Worm (Caenorhabditis elegans) whole organism, L2 larva: Measurements from ENCODE around the gene algn-14.

Experiments
- C34F6.9 ChIP-seq: fragments of 150-350 bp; optimal IDR thresholded peaks from 2 replicates; lab custom pipeline; 2014; ENCODE audit warnings: missing biosample characterization, missing genetic modification characterization
- R02D3.7 ChIP-seq: fragments of 150-350 bp; optimal IDR thresholded peaks from 2 replicates; lab custom pipeline; 2014; ENCODE audit warnings: missing biosample characterization, missing genetic modification characterization
- Y55F3AM.14 ChIP-seq: fragments of 200-800 bp; sonication (Bioruptor generic); optimal IDR thresholded peaks from 2 replicates; lab custom pipeline; 2018; ENCODE audit warnings: mild to moderate bottlenecking, missing genetic modification characterization, missing compliant biosample characterization
- ZK546.5 ChIP-seq: sonication (generic microtip); optimal IDR thresholded peaks from 2 replicates; lab custom pipeline; 2017; ENCODE audit warnings: missing biosample characterization, missing genetic modification characterization
- aly-2 ChIP-seq: fragments of 150-350 bp; optimal IDR thresholded peaks from 2 replicates; lab custom pipeline; 2014; ENCODE audit warnings: missing biosample characterization, missing genetic modification characterization
- blmp-1 ChIP-seq: sonication (generic microtip); optimal IDR thresholded peaks from 2 replicates; lab custom pipeline; 2017; ENCODE audit warnings: missing genetic modification characterization, mild to moderate bottlenecking, missing compliant biosample characterization, antibody characterized with exemption, moderate library complexity; ENCODE audit not compliant: insufficient read depth
- ceh-16 ChIP-seq: fragments of 150-350 bp; optimal IDR thresholded peaks from 2 replicates; lab custom pipeline; 2014; ENCODE audit warnings: missing biosample characterization, missing genetic modification characterization
- ceh-82 ChIP-seq: fragments of 150-350 bp; optimal IDR thresholded peaks from 2 replicates; lab custom pipeline; 2014; ENCODE audit warnings: missing biosample characterization, missing genetic modification characterization
- crh-2 ChIP-seq: sonication (generic microtip); optimal IDR thresholded peaks from 2 replicates; lab custom pipeline; 2017; ENCODE audit warnings: missing biosample characterization, missing genetic modification characterization
- dmd-4 ChIP-seq: sonication (generic microtip); optimal IDR thresholded peaks from 2 replicates; lab custom pipeline; 2017; ENCODE audit warnings: missing biosample characterization, missing genetic modification characterization
- elt-3 ChIP-seq: sonication (generic microtip); optimal IDR thresholded peaks from 2 replicates; lab custom pipeline; 2017; ENCODE audit warnings: missing biosample characterization, missing genetic modification characterization
- fos-1 ChIP-seq: fragments of 150-350 bp; optimal IDR thresholded peaks from 2 replicates; lab custom pipeline; 2014; ENCODE audit warnings: missing biosample characterization, missing genetic modification characterization
- gmeb-1 ChIP-seq: fragments of 150-350 bp; optimal IDR thresholded peaks from 2 replicates; lab custom pipeline; 2014; ENCODE audit warnings: missing biosample characterization, missing genetic modification characterization
- lin-11 ChIP-seq: fragments of 150-350 bp; sonication (generic microtip); optimal IDR thresholded peaks from 2 replicates; lab custom pipeline; 2014; ENCODE audit warnings: missing biosample characterization, missing genetic modification characterization, inconsistent platforms, mixed read lengths
- lin-13 ChIP-seq: fragments of 150-350 bp; optimal IDR thresholded peaks from 2 replicates; lab custom pipeline; 2014; ENCODE audit warnings: missing biosample characterization, missing genetic modification reagents, missing genetic modification characterization
- lin-39 ChIP-seq: fragments of 150-350 bp; optimal IDR thresholded peaks from 2 replicates; lab custom pipeline; 2014; ENCODE audit warnings: missing biosample characterization, missing genetic modification reagents, missing genetic modification characterization
- lsy-2 ChIP-seq, 2 experiments: fragments of 150-350 bp in 1 of 2; sonication (generic microtip) in 1 of 2; optimal IDR thresholded peaks; 2 replicates each; lab custom pipeline; 2014 to 2017; ENCODE audit warnings: missing biosample characterization in 2 of 2, missing genetic modification characterization in 2 of 2
- mbf-1 ChIP-seq: sonication (generic microtip); optimal IDR thresholded peaks from 2 replicates; lab custom pipeline; 2017; ENCODE audit warnings: missing biosample characterization, missing genetic modification characterization
- mdl-1 ChIP-seq, 2 experiments: fragments of 150-350 bp in 1 of 2; sonication (generic microtip) in 1 of 2; optimal IDR thresholded peaks; 2 replicates each; lab custom pipeline; 2017; ENCODE audit warnings: missing biosample characterization in 2 of 2, missing genetic modification characterization in 2 of 2
- nhr-12 ChIP-seq: fragments of 150-350 bp; optimal IDR thresholded peaks from 2 replicates; lab custom pipeline; 2014; ENCODE audit warnings: missing biosample characterization, missing genetic modification characterization
- nhr-129 ChIP-seq: fragments of 150-350 bp; optimal IDR thresholded peaks from 2 replicates; lab custom pipeline; 2014; ENCODE audit warnings: missing biosample characterization, missing genetic modification characterization
- nhr-21 ChIP-seq: fragments of 150-350 bp; optimal IDR thresholded peaks from 2 replicates; lab custom pipeline; 2014; ENCODE audit warnings: missing biosample characterization, missing genetic modification characterization
- nhr-25 ChIP-seq: fragments of 150-350 bp; sonication (generic microtip); optimal IDR thresholded peaks from 3 replicates; lab custom pipeline; 2014; ENCODE audit warnings: missing biosample characterization, missing genetic modification characterization
- nhr-77 ChIP-seq: fragments of 150-350 bp; optimal IDR thresholded peaks from 2 replicates; lab custom pipeline; 2014; ENCODE audit warnings: missing biosample characterization, missing genetic modification characterization
- sem-4 ChIP-seq: fragments of 150-350 bp; optimal IDR thresholded peaks from 2 replicates; lab custom pipeline; 2014; ENCODE audit warnings: missing biosample characterization, missing genetic modification reagents, missing genetic modification characterization
- skn-1 ChIP-seq: sonication (generic microtip); optimal IDR thresholded peaks from 2 replicates; lab custom pipeline; 2017; ENCODE audit warnings: missing biosample characterization, missing genetic modification characterization
- sma-9 ChIP-seq, 2 experiments: fragments of 150-350 bp in 1 of 2; sonication (generic microtip) in 1 of 2; optimal IDR thresholded peaks; 2 replicates each; lab custom pipeline; 2014 to 2016; ENCODE audit warnings: missing genetic modification characterization in 2 of 2, mild to moderate bottlenecking in 1 of 2, missing biosample characterization in 1 of 2, missing compliant biosample characterization in 1 of 2, missing genetic modification reagents in 1 of 2, moderate library complexity in 1 of 2
- unc-39 ChIP-seq: fragments of 150-350 bp; optimal IDR thresholded peaks from 2 replicates; lab custom pipeline; 2014; ENCODE audit warnings: missing biosample characterization, missing genetic modification characterization
- unc-55 ChIP-seq: fragments of 150-350 bp; sonication (generic microtip); optimal IDR thresholded peaks from 3 replicates; lab custom pipeline; 2014; ENCODE audit warnings: missing biosample characterization, missing genetic modification reagents, missing genetic modification characterization

algn-14 gene

ce11 chrIV:3821554-3821953, 18.3 kb upstream of the algn-14 start:
- TF ChIP-seq lsy-2 (tag; optimal IDR thresholded peaks at IDR 0.05; lab: Kevin White, UChicago) (peak in 1 of 2 experiments; percentile 9), lin-11 (tag; lab: Kevin White, UChicago) (no peak), nhr-25 (tag; lab: Kevin White, UChicago) (no peak), R02D3.7 (tag; lab: Kevin White, UChicago) (no peak), fos-1 (tag; lab: Kevin White, UChicago) (peak; percentile 56), unc-55 (GFP tag; lab: Kevin White, UChicago) (peak; percentile 43), dmd-4 (tag; lab: Kevin White, UChicago) (no peak), nhr-77 (tag; lab: Kevin White, UChicago) (no peak)

ce11 chrIV:3820133-3820532, 16.9 kb upstream of the algn-14 start:
- TF ChIP-seq C34F6.9 = peak; percentile 29
- TF ChIP-seq Y55F3AM.14 (GFP tag; lab: Kevin White, UChicago) = no peak
- TF ChIP-seq nhr-77 (tag; lab: Kevin White, UChicago) = no peak
- no peak for TF ChIP-seq fos-1 (tag; lab: Kevin White, UChicago)

ce11 chrIV:3819278-3819777, 16.1 kb upstream of the algn-14 start, which contains the start of gene bris-1:
Gene bris-1 (minus strand): TSS chrIV:3819328.
- TF ChIP-seq fos-1 (tag; lab: Kevin White, UChicago) (peak; percentile 95), sem-4 (tag; lab: Kevin White, UChicago) (no peak), aly-2 (tag; lab: Kevin White, UChicago) (no peak), lin-39 (tag; lab: Kevin White, UChicago) (no peak), gmeb-1 (peak; percentile 14), mdl-1 (tag; optimal IDR thresholded peaks at IDR 0.05; lab: Kevin White, UChicago) (no peak), Y55F3AM.14 (GFP tag; lab: Kevin White, UChicago) (no peak)

ce11 chrIV:3817253-3817652, 14.0 kb upstream of the algn-14 start:
- TF ChIP-seq blmp-1 (tag; lab: Kevin White, UChicago) = peak; percentile 60
- TF ChIP-seq lin-13 = no peak
- TF ChIP-seq ceh-82 (tag; lab: Kevin White, UChicago) = no peak

ce11 chrIV:3815259-3815644, 12.0 kb upstream of the algn-14 start:
- TF ChIP-seq elt-3 = no peak
- no peak for TF ChIP-seq skn-1
- TF ChIP-seq unc-39 (tag; lab: Kevin White, UChicago) = no peak
- TF ChIP-seq mbf-1 (tag; lab: Kevin White, UChicago) = no peak
- no peak for TF ChIP-seq R02D3.7 (tag; lab: Kevin White, UChicago)
- TF ChIP-seq fos-1 (tag; lab: Kevin White, UChicago) = no peak
- no peak for TF ChIP-seq mdl-1 (tag; optimal IDR thresholded peaks at IDR 0.05; lab: Kevin White, UChicago)

ce11 chrIV:3814553-3815258, 11.5 kb upstream of the algn-14 start:
- TF ChIP-seq fos-1 (tag; lab: Kevin White, UChicago) (peak; percentile 21), sma-9 (GFP tag; optimal IDR thresholded peaks at IDR 0.05; lab: Kevin White, UChicago) (peak; percentile 59), sma-9 (tag; optimal IDR thresholded peaks at IDR 0.05; lab: Kevin White, UChicago) (no peak), crh-2 (peak; percentile 20), mdl-1 (tag; optimal IDR thresholded peaks at IDR 0.05; lab: Kevin White, UChicago) (no peak), gmeb-1 (peak; percentile 27), C34F6.9 (peak; percentile 12)
- TF ChIP-seq, all 48 proteins: peak for 5

ce11 chrIV:3812812-3813211, 9.6 kb upstream of the algn-14 start:
- TF ChIP-seq aly-2 (tag; lab: Kevin White, UChicago) = no peak
- TF ChIP-seq nhr-12 (tag; lab: Kevin White, UChicago) = no peak
- no peak for TF ChIP-seq fos-1 (tag; lab: Kevin White, UChicago)
- TF ChIP-seq nhr-21 (tag; lab: Kevin White, UChicago) = no peak
- TF ChIP-seq ceh-16 (tag; lab: Kevin White, UChicago) = no peak
- no peak for TF ChIP-seq nhr-129
- TF ChIP-seq unc-39 (tag; lab: Kevin White, UChicago) = no peak
- TF ChIP-seq ZK546.5 (tag; lab: Kevin White, UChicago) = no peak
- TF ChIP-seq crh-2 = no peak
